Fruit fly (Drosophila melanogaster) whole organism, embryonic: Measurements from ENCODE around the gene Shaw.

ENCODE experiments used
- Abd-B ChIP-seq: fragments of 200-800 bp; sonication (Bioruptor generic); optimal IDR thresholded peaks from 2 replicates; lab custom pipeline; 2018; ENCODE audit warnings: missing biosample characterization, mild to moderate bottlenecking, missing genetic modification characterization, moderate library complexity
- Atf3 ChIP-seq: fragments of 200-800 bp; sonication (Bioruptor generic); optimal IDR thresholded peaks from 3 replicates; lab custom pipeline; 2016; ENCODE audit warnings: missing biosample characterization, missing genetic modification characterization
- Awh ChIP-seq: fragments of 200-800 bp; sonication (Bioruptor generic); IDR thresholded peaks from 2 replicates; pipeline ENCODE4, ENCODE4 v1.3.6; 2022; ENCODE audit warnings: missing biosample characterization, missing genetic modification characterization
- BtbVII ChIP-seq: fragments of 200-800 bp; sonication (Bioruptor generic); optimal IDR thresholded peaks from 3 replicates; lab custom pipeline; 2017; ENCODE audit warnings: missing biosample characterization, mild to moderate bottlenecking, missing genetic modification characterization
- Bteb2 ChIP-seq: fragments of 200-800 bp; sonication (Bioruptor generic); optimal IDR thresholded peaks from 2 replicates; lab custom pipeline; 2016; ENCODE audit warnings: missing biosample characterization, missing genetic modification characterization
- CG15011 ChIP-seq: fragments of 200-800 bp; sonication (Bioruptor generic); optimal IDR thresholded peaks from 3 replicates; lab custom pipeline; 2018; ENCODE audit warnings: missing biosample characterization, mild to moderate bottlenecking, missing genetic modification characterization
- CG16815 ChIP-seq: fragments of 200-800 bp; sonication (Bioruptor generic); optimal IDR thresholded peaks from 3 replicates; lab custom pipeline; 2017; ENCODE audit warnings: missing biosample characterization, mild to moderate bottlenecking, missing genetic modification characterization
- CG17359 ChIP-seq: fragments of 200-800 bp; sonication (Bioruptor generic); optimal IDR thresholded peaks from 3 replicates; lab custom pipeline; 2018; ENCODE audit warnings: missing biosample characterization, mild to moderate bottlenecking, missing genetic modification characterization, moderate library complexity
- CG17802 ChIP-seq: fragments of 200-800 bp; sonication (Bioruptor generic); optimal IDR thresholded peaks from 2 replicates; lab custom pipeline; 2018; ENCODE audit warnings: missing biosample characterization, mild to moderate bottlenecking, missing genetic modification characterization, moderate library complexity
- CG34422 ChIP-seq: fragments of 200-800 bp; sonication (Bioruptor generic); IDR thresholded peaks from 3 replicates; pipeline ENCODE4 v1.3.6; 2022; ENCODE audit warnings: missing biosample characterization, missing genetic modification characterization
- CG4730 ChIP-seq: fragments of 200-800 bp; sonication (Bioruptor generic); IDR thresholded peaks from 2 replicates; pipeline ENCODE4 v1.3.6; 2022; ENCODE audit warnings: missing biosample characterization, missing genetic modification characterization
- CG5180 ChIP-seq: fragments of 200-800 bp; sonication (Bioruptor generic); optimal IDR thresholded peaks from 3 replicates; lab custom pipeline; 2017; ENCODE audit warnings: missing biosample characterization, missing genetic modification characterization, mild to moderate bottlenecking, moderate library complexity, missing genetic modification reagents
- CG5245 ChIP-seq: fragments of 200-800 bp; sonication (Bioruptor generic); optimal IDR thresholded peaks from 3 replicates; lab custom pipeline; 2016; ENCODE audit warnings: missing biosample characterization, missing genetic modification characterization
- CkIIα-i1 ChIP-seq: fragments of 200-800 bp; sonication (Bioruptor generic); IDR thresholded peaks from 2 replicates; pipeline ENCODE4 v1.3.6; 2022; ENCODE audit warnings: missing biosample characterization, missing genetic modification characterization
- D19B ChIP-seq: fragments of 200-800 bp; sonication (Bioruptor generic); optimal IDR thresholded peaks from 2 replicates; lab custom pipeline; 2017; ENCODE audit warnings: missing biosample characterization, mild to moderate bottlenecking, missing genetic modification characterization
- Deaf1 ChIP-seq: fragments of 200-800 bp; optimal IDR thresholded peaks from 3 replicates; lab custom pipeline; 2019; ENCODE audit warnings: missing biosample characterization, mild to moderate bottlenecking, missing genetic modification characterization, moderate library complexity
- Dref ChIP-seq: fragments of 200-800 bp; sonication (Bioruptor generic); IDR thresholded peaks from 2 replicates; pipeline ENCODE4 v1.3.6; 2022; ENCODE audit warnings: missing biosample characterization, missing genetic modification characterization
- ERR ChIP-seq: fragments of 200-800 bp; sonication (Bioruptor generic); optimal IDR thresholded peaks from 2 replicates; lab custom pipeline; 2016; ENCODE audit warnings: missing biosample characterization, missing genetic modification characterization
- Gug ChIP-seq: fragments of 200-800 bp; sonication (Bioruptor generic); IDR thresholded peaks from 4 replicates; pipeline ENCODE4 v1.3.6; 2022; ENCODE audit warnings: missing biosample characterization, missing genetic modification characterization
- H15 ChIP-seq: fragments of 200-800 bp; sonication (Bioruptor generic); IDR thresholded peaks from 3 replicates; pipeline ENCODE4 v1.3.6; 2022; ENCODE audit warnings: missing biosample characterization, missing genetic modification characterization
- HmgD ChIP-seq: fragments of 200-800 bp; sonication (Bioruptor generic); optimal IDR thresholded peaks from 3 replicates; lab custom pipeline; 2016; ENCODE audit warnings: missing biosample characterization, missing genetic modification characterization
- Hr51 ChIP-seq, 2 experiments: fragments of 200-800 bp; sonication (Bioruptor generic); optimal IDR thresholded peaks; 2 replicates in 1 of 2; 3 replicates in 1 of 2; lab custom pipeline; 2016 to 2018; ENCODE audit warnings: missing biosample characterization in 2 of 2, missing genetic modification characterization in 2 of 2, mild to moderate bottlenecking in 1 of 2, moderate library complexity in 1 of 2
- Hr78 ChIP-seq, 2 experiments: fragments of 200-800 bp in 1 of 2; fragments of >200 bp in 1 of 2; sonication (Bioruptor generic) in 1 of 2; optimal IDR thresholded peaks; 2 replicates each; lab custom pipeline; 2017 to 2019; ENCODE audit warnings: missing biosample characterization in 2 of 2, missing genetic modification characterization in 2 of 2, mild to moderate bottlenecking in 1 of 2, moderate library complexity in 1 of 2
- NC2β ChIP-seq: fragments of 200-800 bp; sonication (Bioruptor generic); optimal IDR thresholded peaks from 2 replicates; lab custom pipeline; 2016; ENCODE audit warnings: missing biosample characterization, missing genetic modification characterization
- Side ChIP-seq: fragments of 200-800 bp; sonication (Bioruptor generic); optimal IDR thresholded peaks from 2 replicates; lab custom pipeline; 2016; ENCODE audit warnings: missing biosample characterization, missing genetic modification characterization
- Sox102F ChIP-seq: fragments of 200-800 bp; sonication (Bioruptor generic); optimal IDR thresholded peaks from 2 replicates; lab custom pipeline; 2018; ENCODE audit warnings: missing biosample characterization, mild to moderate bottlenecking, missing genetic modification characterization, moderate library complexity
- Vsx1 ChIP-seq: fragments of 200-800 bp; sonication (Bioruptor generic); optimal IDR thresholded peaks from 2 replicates; lab custom pipeline; 2017; ENCODE audit warnings: missing biosample characterization, mild to moderate bottlenecking, missing genetic modification characterization, missing genetic modification reagents
- Xbp1 ChIP-seq: fragments of 200-800 bp; sonication (Bioruptor generic); optimal IDR thresholded peaks from 3 replicates; lab custom pipeline; 2016; ENCODE audit warnings: missing biosample characterization, mild to moderate bottlenecking, missing genetic modification characterization
- ac ChIP-seq: fragments of 200-800 bp; sonication (Bioruptor generic); optimal IDR thresholded peaks from 3 replicates; lab custom pipeline; 2017; ENCODE audit warnings: missing biosample characterization, mild to moderate bottlenecking, missing genetic modification characterization
- ato ChIP-seq: fragments of 200-800 bp; sonication (Bioruptor generic); IDR thresholded peaks from 2 replicates; pipeline ENCODE4 v1.3.6; 2022; ENCODE audit warnings: missing biosample characterization, missing genetic modification characterization; ENCODE audit not compliant: partially characterized antibody
- chif ChIP-seq, 2 experiments: fragments of 200-800 bp; sonication (Bioruptor generic); optimal IDR thresholded peaks; 3 replicates each; lab custom pipeline; 2016; ENCODE audit warnings: missing biosample characterization in 2 of 2, missing genetic modification characterization in 2 of 2
- da ChIP-seq: fragments of 200-800 bp; sonication (Bioruptor generic); optimal IDR thresholded peaks from 2 replicates; lab custom pipeline; 2016; ENCODE audit warnings: missing biosample characterization, missing genetic modification characterization
- dimm ChIP-seq: fragments of 200-800 bp; sonication (Bioruptor generic); IDR thresholded peaks from 2 replicates; pipeline ENCODE4 v1.3.6; 2022; ENCODE audit warnings: missing biosample characterization, missing genetic modification characterization
- disco-r ChIP-seq: fragments of 200-800 bp; sonication (Bioruptor generic); optimal IDR thresholded peaks from 2 replicates; lab custom pipeline; 2016; ENCODE audit warnings: missing biosample characterization, missing genetic modification characterization
- eyg ChIP-seq: fragments of 200-800 bp; sonication (Bioruptor generic); optimal IDR thresholded peaks from 3 replicates; lab custom pipeline; 2016; ENCODE audit warnings: missing biosample characterization, missing genetic modification characterization
- fd102C ChIP-seq: fragments of 200-800 bp; sonication (Bioruptor generic); optimal IDR thresholded peaks from 2 replicates; lab custom pipeline; 2018; ENCODE audit warnings: missing biosample characterization, mild to moderate bottlenecking, missing genetic modification characterization, moderate library complexity
- fru ChIP-seq: fragments of >200 bp; optimal IDR thresholded peaks from 2 replicates; lab custom pipeline; 2017
- gsb-n ChIP-seq: fragments of 200-800 bp; sonication (Bioruptor generic); optimal IDR thresholded peaks from 3 replicates; lab custom pipeline; 2018; ENCODE audit warnings: missing biosample characterization, mild to moderate bottlenecking, missing genetic modification characterization
- kay ChIP-seq: fragments of 200-800 bp; sonication (Bioruptor generic); optimal IDR thresholded peaks from 2 replicates; lab custom pipeline; 2016; ENCODE audit warnings: missing biosample characterization, missing genetic modification characterization
- lov ChIP-seq, 2 experiments: fragments of 200-800 bp in 1 of 2; fragments of >200 bp in 1 of 2; sonication (Bioruptor generic) in 1 of 2; IDR thresholded peaks in 1 of 2; optimal IDR thresholded peaks in 1 of 2; 2 replicates in 1 of 2; 3 replicates in 1 of 2; pipeline versions ENCODE4 v1.3.6 to Lab custom; 2017 to 2022; ENCODE audit warnings: missing biosample characterization in 1 of 2, missing genetic modification characterization in 1 of 2
- nau ChIP-seq: fragments of 200-800 bp; sonication (Bioruptor generic); optimal IDR thresholded peaks from 3 replicates; lab custom pipeline; 2017; ENCODE audit warnings: missing biosample characterization, mild to moderate bottlenecking, missing genetic modification characterization, missing genetic modification reagents
- nerfin-1 ChIP-seq: fragments of 200-800 bp; sonication (Bioruptor generic); optimal IDR thresholded peaks from 3 replicates; lab custom pipeline; 2019; ENCODE audit warnings: missing biosample characterization, mild to moderate bottlenecking, missing genetic modification characterization, moderate library complexity
- repo ChIP-seq: fragments of 200-800 bp; sonication (Bioruptor generic); optimal IDR thresholded peaks from 2 replicates; lab custom pipeline; 2016; ENCODE audit warnings: missing biosample characterization, missing genetic modification characterization
- ro ChIP-seq: fragments of 200-800 bp; sonication (Bioruptor generic); IDR thresholded peaks from 2 replicates; pipeline ENCODE4 v1.3.6; 2022; ENCODE audit warnings: missing biosample characterization, missing genetic modification characterization
- scrt ChIP-seq: fragments of 200-800 bp; sonication (Bioruptor generic); optimal IDR thresholded peaks from 2 replicates; lab custom pipeline; 2018; ENCODE audit warnings: missing biosample characterization, mild to moderate bottlenecking, missing genetic modification characterization, moderate library complexity
- tap ChIP-seq: fragments of 200-800 bp; optimal IDR thresholded peaks from 3 replicates; lab custom pipeline; 2019; ENCODE audit warnings: missing biosample characterization, mild to moderate bottlenecking, missing genetic modification characterization, moderate library complexity
- tup ChIP-seq: fragments of 200-800 bp; sonication (Bioruptor generic); optimal IDR thresholded peaks from 2 replicates; lab custom pipeline; 2016; ENCODE audit warnings: missing biosample characterization, mild to moderate bottlenecking, missing genetic modification characterization, moderate library complexity
- unpg ChIP-seq: fragments of 200-800 bp; sonication (Bioruptor generic); optimal IDR thresholded peaks from 3 replicates; lab custom pipeline; 2018; ENCODE audit warnings: missing biosample characterization, mild to moderate bottlenecking, missing genetic modification characterization, moderate library complexity
- zf30C ChIP-seq: fragments of 200-800 bp; sonication (Bioruptor generic); optimal IDR thresholded peaks from 3 replicates; lab custom pipeline; 2018; ENCODE audit warnings: missing biosample characterization, mild to moderate bottlenecking, missing genetic modification characterization

The Shaw gene

dm6 chr2L:3772937-3773623 lies 55.1 kb downstream of the Shaw start (continued):
- TF ChIP-seq nerfin-1 (tag; lab: Kevin White, UChicago) (peak; percentile 49), ro (GFP tag; lab: Robert Waterston, UW) (no peak), Vsx1 (GFP tag; lab: Kevin White, UChicago) (no peak), CG16815 (GFP tag; lab: Kevin White, UChicago) (peak; percentile 46), tap (no peak), Hr51 (GFP tag; optimal IDR thresholded peaks at IDR 0.05; lab: Kevin White, UChicago) (peak in 1 of 2 experiments; percentile 79), CG17802 (tag; lab: Kevin White, UChicago) (no peak), nau (GFP tag; lab: Kevin White, UChicago) (peak; percentile 5), fd102C (GFP tag; lab: Kevin White, UChicago) (no peak), disco-r (no peak), repo (GFP tag; lab: Kevin White, UChicago) (no peak), CG5245 (GFP tag; lab: Kevin White, UChicago) (no peak), Hr78 (GFP tag; optimal IDR thresholded peaks at IDR 0.05; lab: Kevin White, UChicago) (peak in 1 of 2 experiments; percentile 48), unpg (GFP tag; lab: Kevin White, UChicago) (peak; percentile 73), BtbVII (GFP tag; lab: Kevin White, UChicago) (peak; percentile 53), ac (no peak), CG15011 (GFP tag; lab: Kevin White, UChicago) (peak; percentile 38), da (no peak), scrt (GFP tag; lab: Kevin White, UChicago) (peak; percentile 42), CG5180 (peak; percentile 76), zf30C (GFP tag; lab: Kevin White, UChicago) (peak; percentile 12), gsb-n (tag; lab: Kevin White, UChicago) (peak; percentile 4), CkIIα-i1 (no peak), tup (GFP tag; lab: Kevin White, UChicago) (no peak), D19B (GFP tag; lab: Kevin White, UChicago) (peak; percentile 25), CG34422 (GFP tag; lab: Robert Waterston, UW) (peak; percentile 23; the same call in 1 of the 3 replicates), dimm (no peak), Deaf1 (tag; lab: Kevin White, UChicago) (peak; percentile 72), fru (no peak), eyg (GFP tag; lab: Kevin White, UChicago) (no peak), Side (GFP tag; lab: Kevin White, UChicago) (no peak), Abd-B (GFP tag; lab: Kevin White, UChicago) (no peak), Sox102F (GFP tag; lab: Kevin White, UChicago) (peak; percentile 72), ERR (no peak), CG4730 (no peak), Awh (GFP tag; lab: Robert Waterston, UW) (no peak), Xbp1 (peak; percentile 44), Dref (GFP tag; lab: Robert Waterston, UW) (no peak), Atf3 (no peak), Gug (GFP tag; lab: Robert Waterston, UW) (no peak), chif (GFP tag; optimal IDR thresholded peaks at IDR 0.05; lab: Kevin White, UChicago) (peak in 1 of 2 experiments; percentile 36), H15 (GFP tag; lab: Robert Waterston, UW) (no peak), kay (GFP tag; lab: Kevin White, UChicago) (peak; percentile 12), CG17359 (peak; percentile 67), HmgD (no peak), lov (optimal IDR thresholded peaks at IDR 0.05; lab: Kevin White, UChicago) (no peak), lov (GFP tag; IDR thresholded peaks at IDR 0.05; lab: Robert Waterston, UW) (no peak), Bteb2 (GFP tag; lab: Kevin White, UChicago) (peak; percentile 0), NC2β (no peak), ato (GFP tag; lab: Robert Waterston, UW) (0 out of 2 replicates have a peak, but pooled peaks have one; percentile 20)
